Worm (Caenorhabditis elegans): ENCODE results near the gene col-128.

Gene col-128

DNA sequence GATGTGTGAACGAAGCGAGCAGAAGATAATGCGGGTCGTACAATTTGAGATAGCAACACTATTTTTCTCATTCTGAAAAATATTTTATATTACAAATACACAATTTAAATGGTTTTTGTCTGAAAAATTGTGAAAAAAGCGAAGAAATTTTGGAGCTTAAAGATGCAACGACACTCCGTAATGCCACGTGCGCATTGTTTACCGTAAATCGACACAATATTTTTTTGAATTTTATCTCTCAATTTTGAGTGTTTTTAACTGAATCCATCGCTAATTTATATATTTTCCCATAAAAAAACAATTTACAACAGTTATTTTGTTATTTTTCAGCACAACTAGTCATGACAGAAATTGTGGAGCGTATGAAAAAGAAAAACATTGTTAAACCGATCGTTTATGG is 30.8 kb downstream of the col-128 start, which contains the start of the genes M04B2.4 and gfl-1:
Gene M04B2.4 (minus strand): TSS at position 72 of the 400 bp plus-strand sequence.
Gene gfl-1 (plus strand): TSS at position 331 of the 400 bp plus-strand sequence.
- no peak for TF ChIP-seq ceh-39 (tag; optimal IDR thresholded peaks at IDR 0.05)
- TF ChIP-seq sptf-1 (tag; optimal IDR thresholded peaks at IDR 0.05) = no peak
- TF ChIP-seq mep-1 (tag; optimal IDR thresholded peaks at IDR 0.05) = no peak
- no peak for TF ChIP-seq zip-8 (tag; optimal IDR thresholded peaks at IDR 0.05)
- TF ChIP-seq ces-1 (GFP tag; optimal IDR thresholded peaks at IDR 0.05) = peak; percentile 10
- TF ChIP-seq nhr-237 (tag; optimal IDR thresholded peaks at IDR 0.05) = peak; percentile 10
- TF ChIP-seq lsy-2 (tag; optimal IDR thresholded peaks at IDR 0.05) = no peak
- no peak for TF ChIP-seq drap-1 (GFP tag; optimal IDR thresholded peaks at IDR 0.05)
- no peak for TF ChIP-seq flh-1 (GFP tag; optimal IDR thresholded peaks at IDR 0.05)
- no peak for TF ChIP-seq sem-2 (GFP tag; optimal IDR thresholded peaks at IDR 0.05)

DNA sequence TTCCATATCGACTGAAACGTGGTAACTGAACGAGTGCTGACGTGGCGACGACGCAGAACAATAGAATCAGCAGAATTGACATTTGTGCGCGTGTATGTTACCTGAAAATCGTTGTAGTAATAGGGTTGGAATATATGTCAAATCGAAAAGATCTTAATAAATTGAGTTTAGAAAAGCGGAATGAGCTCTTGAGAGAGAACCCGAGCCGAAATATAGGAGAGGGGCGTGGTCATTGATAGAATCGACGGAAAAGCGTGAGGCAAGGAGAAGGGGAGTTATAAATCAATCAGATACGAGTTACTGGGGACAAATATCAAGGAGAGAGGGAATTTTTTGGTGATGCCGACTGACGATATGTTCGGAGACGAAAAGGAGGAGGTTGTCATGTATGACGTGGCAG is 41.1 kb downstream of the col-128 start, which contains the start of gene M04B2.6:
Gene M04B2.6 (minus strand): TSS at position 101 of the 400 bp plus-strand sequence.
- TF ChIP-seq M03D4.4 (tag; optimal IDR thresholded peaks at IDR 0.05) = no peak

DNA sequence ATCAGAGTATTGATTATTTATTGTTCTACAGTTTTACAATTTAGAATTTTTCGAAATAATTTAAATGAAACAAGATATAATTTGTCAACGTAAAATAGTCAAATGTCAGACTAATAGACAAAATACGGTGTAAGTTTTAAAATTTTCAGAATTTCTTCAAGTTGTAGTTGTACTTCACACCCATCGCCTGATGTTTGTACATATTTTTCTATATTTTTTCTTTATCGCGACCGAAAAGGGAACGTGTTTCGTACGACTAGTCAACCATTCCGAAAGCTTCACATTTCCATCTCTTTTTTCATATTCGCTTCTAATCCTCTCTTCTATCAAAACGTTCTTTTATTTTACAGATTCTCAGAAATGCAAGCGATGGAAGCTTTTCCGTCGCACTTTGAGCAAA is 47.3 kb downstream of the col-128 start, which contains the start of gene twk-25:
Gene twk-25 (plus strand): TSS at position 301 of the 400 bp plus-strand sequence.
- TF ChIP-seq elt-1 (tag; optimal IDR thresholded peaks at IDR 0.05; ENCODE audit: borderline replicate concordance, insufficient read depth) = no peak
- no peak for TF ChIP-seq cnd-1 (tag; optimal IDR thresholded peaks at IDR 0.05)
- TF ChIP-seq snpc-4 (tag; optimal IDR thresholded peaks at IDR 0.05) = no peak
- no peak for TF ChIP-seq ztf-11 (tag; optimal IDR thresholded peaks at IDR 0.05)
- TF ChIP-seq elt-3 (tag; optimal IDR thresholded peaks at IDR 0.05) = no peak

DNA sequence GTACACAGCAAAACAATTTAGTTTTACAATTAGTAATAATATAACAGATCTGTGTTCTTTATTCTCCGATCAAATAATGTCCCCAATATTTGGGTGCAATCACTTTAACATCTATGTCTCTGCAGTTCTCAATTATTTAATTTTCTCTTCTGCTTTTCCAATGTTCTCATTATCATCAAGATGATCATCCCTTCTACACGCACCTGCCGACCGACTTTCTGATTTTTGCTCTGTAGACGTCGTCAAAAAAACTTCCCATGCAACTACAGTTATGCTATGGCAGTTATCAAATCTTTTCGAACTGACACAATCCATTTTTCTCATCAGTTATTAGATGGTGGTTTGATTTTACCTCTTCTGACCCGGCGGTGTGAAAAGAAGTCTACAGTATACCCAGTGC is 48.1 kb downstream of the col-128 start:
- no peak for TF ChIP-seq unc-62 (GFP tag; optimal IDR thresholded peaks at IDR 0.05)

DNA sequence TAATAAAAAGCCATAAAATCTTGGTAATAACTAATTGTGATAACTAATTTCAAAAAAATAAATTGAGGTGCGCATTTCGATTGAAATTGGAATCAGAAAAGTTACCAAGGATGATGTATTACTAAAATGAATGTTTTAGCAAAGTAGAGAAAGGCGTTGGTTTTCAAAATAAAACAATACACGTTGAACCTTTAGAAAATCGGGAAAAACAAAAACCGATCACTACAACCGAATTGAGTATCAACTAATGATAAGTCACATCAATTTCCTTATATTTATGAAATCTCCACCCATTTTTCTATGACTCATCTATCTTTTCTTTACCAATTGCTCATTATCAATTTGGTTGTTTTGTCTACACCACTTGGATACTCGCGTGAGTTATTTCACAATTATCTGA is 51.3 kb downstream of the col-128 start, which contains the start of gene H21P03.10:
Gene H21P03.10 (plus strand): TSS at position 301 of the 400 bp plus-strand sequence.
- TF ChIP-seq nhr-76 (tag; optimal IDR thresholded peaks at IDR 0.05) (no peak), drap-1 (GFP tag; optimal IDR thresholded peaks at IDR 0.05) (no peak), unc-120 (tag; optimal IDR thresholded peaks at IDR 0.05; ENCODE audit: poor library complexity, severe bottlenecking) (no peak), sptf-1 (tag; optimal IDR thresholded peaks at IDR 0.05) (no peak), nhr-28 (tag; optimal IDR thresholded peaks at IDR 0.05) (no peak), nhr-2 (tag; optimal IDR thresholded peaks at IDR 0.05) (no peak), bed-3 (GFP tag; optimal IDR thresholded peaks at IDR 0.05) (no peak), ceh-39 (tag; optimal IDR thresholded peaks at IDR 0.05) (no peak), cnd-1 (tag; optimal IDR thresholded peaks at IDR 0.05) (no peak), blmp-1 (tag; optimal IDR thresholded peaks at IDR 0.05) (no peak), zip-8 (tag; optimal IDR thresholded peaks at IDR 0.05) (no peak), tbx-8 (GFP tag; optimal IDR thresholded peaks at IDR 0.05) (no peak), mep-1 (tag; optimal IDR thresholded peaks at IDR 0.05) (no peak), snpc-4 (tag; optimal IDR thresholded peaks at IDR 0.05) (no peak), ceh-43 (GFP tag; optimal IDR thresholded peaks at IDR 0.05) (no peak)

Measured in whole organism, mixed stage, embryonic.